Worm (Caenorhabditis elegans) whole organism, L4/young adult: Measurements from ENCODE around the gene str-2.

Experiments used
- W03F9.2 ChIP-seq: fragments of 150-350 bp; optimal IDR thresholded peaks from 2 replicates; lab custom pipeline; 2014; ENCODE audit warnings: missing biosample characterization, missing genetic modification characterization
- dao-5 ChIP-seq: sonication (generic microtip); optimal IDR thresholded peaks from 2 replicates; lab custom pipeline; 2016; ENCODE audit warnings: missing genotype, missing genetic modification characterization, moderate library complexity, missing compliant biosample characterization
- him-1 ChIP-seq: sonication (generic microtip); optimal IDR thresholded peaks from 2 replicates; lab custom pipeline; 2016; ENCODE audit warnings: missing genotype, missing genetic modification reagents, missing genetic modification characterization, missing compliant biosample characterization

Gene str-2

DNA sequence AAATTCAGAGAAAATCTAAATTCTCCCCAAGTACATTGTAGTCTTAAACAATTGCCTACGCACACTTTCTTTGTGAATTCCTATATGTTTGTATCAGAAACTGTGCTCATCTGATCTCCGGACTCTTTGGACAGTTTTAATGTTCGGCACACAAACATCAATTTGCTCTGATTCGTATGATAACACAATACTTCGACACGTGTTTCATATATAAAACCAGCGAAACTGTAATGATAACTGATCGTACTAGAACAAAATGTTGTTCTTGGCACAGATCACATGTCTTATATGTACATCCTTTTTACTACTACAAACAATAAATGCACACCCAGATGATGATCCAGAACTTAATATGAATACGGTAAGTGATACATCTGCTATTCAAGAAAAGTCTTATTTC is 32.7 kb downstream of the str-2 start, which contains the start of gene lipl-2:
Gene lipl-2 (plus strand): TSS at position 236 of the 400 bp plus-strand sequence.
- TF ChIP-seq him-1 (tag; lab: Kevin White, UChicago), result no peak
- no peak for TF ChIP-seq dao-5 (tag; lab: Kevin White, UChicago)
- no peak for TF ChIP-seq W03F9.2 (tag; lab: Kevin White, UChicago)

- TF ChIP-seq dao-5 (tag; lab: Kevin White, UChicago) (no peak), W03F9.2 (tag; lab: Kevin White, UChicago) (peak; percentile 96), him-1 (tag; lab: Kevin White, UChicago) (peak; percentile 68)
Observed at ce11 chrV:9789657-9790261, 34.3 kb downstream of the str-2 start, which contains the start of gene ztf-7. Gene ztf-7 (minus strand): TSS chrV:9789707.

- TF ChIP-seq him-1 (tag; lab: Kevin White, UChicago), result no peak
- TF ChIP-seq dao-5 (tag; lab: Kevin White, UChicago), result no peak
- TF ChIP-seq W03F9.2 (tag; lab: Kevin White, UChicago), result no peak
Observed at ce11 chrV:9786721-9787131, 37.3 kb downstream of the str-2 start, which contains the start of gene F46B6.6. Gene F46B6.6 (minus strand): TSS chrV:9786868.

DNA sequence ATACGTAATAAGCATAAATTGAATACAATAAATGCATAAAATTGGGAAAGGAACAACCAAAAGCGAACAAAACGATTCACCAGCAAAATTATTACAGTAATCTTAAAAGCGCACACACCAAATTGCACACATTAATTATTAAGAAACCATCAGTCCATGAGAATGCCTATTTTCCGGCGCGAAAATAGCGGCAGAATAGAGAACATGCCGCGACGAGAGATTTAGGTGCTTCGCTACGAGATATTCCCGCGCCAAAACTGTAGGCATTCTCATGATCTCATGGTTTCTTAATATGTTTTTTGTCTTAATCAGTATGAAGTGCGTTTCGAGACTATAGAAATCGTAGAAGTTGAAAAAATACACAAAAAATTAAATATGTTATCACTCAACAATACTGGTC is 39.8 kb downstream of the str-2 start:
- no peak for TF ChIP-seq dao-5 (tag; lab: Kevin White, UChicago)
- TF ChIP-seq him-1 (tag; lab: Kevin White, UChicago), result no peak
- TF ChIP-seq W03F9.2 (tag; lab: Kevin White, UChicago), result no peak

- TF ChIP-seq W03F9.2 (tag; lab: Kevin White, UChicago), result no peak
- TF ChIP-seq him-1 (tag; lab: Kevin White, UChicago), result no peak
- no peak for TF ChIP-seq dao-5 (tag; lab: Kevin White, UChicago)
Observed at ce11 chrV:9782969-9783368, 41.1 kb downstream of the str-2 start, which contains the start of gene F46B6.5. Gene F46B6.5 (minus strand): TSS chrV:9783069.

ce11 chrV:9782045-9782444 is 42.0 kb downstream of the str-2 start:
- no peak for TF ChIP-seq him-1 (tag; lab: Kevin White, UChicago)
- TF ChIP-seq W03F9.2 (tag; lab: Kevin White, UChicago), result no peak
- TF ChIP-seq dao-5 (tag; lab: Kevin White, UChicago), result no peak

DNA sequence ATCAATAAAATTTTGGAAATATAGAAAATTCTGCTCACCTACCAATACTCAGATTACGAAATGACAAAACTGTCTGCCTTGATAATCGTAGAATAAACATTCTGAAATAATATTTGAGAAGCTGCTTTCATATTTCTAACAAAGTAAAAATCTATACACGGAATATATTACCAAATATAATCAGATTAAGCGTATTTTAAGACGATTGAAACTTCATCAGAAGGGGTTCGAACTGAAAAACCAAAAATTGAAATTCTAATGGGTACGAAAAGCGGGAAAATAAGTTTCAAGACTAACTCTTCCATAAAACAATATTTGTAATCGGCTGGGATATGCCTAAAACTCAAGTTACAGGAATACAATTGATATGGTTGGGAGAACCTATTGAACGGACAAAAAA is 44.6 kb downstream of the str-2 start, which contains the start of gene F46B6.4:
Gene F46B6.4 (minus strand): TSS at position 101 of the 400 bp plus-strand sequence.
- TF ChIP-seq him-1 (tag; lab: Kevin White, UChicago) (no peak), W03F9.2 (tag; lab: Kevin White, UChicago) (no peak), dao-5 (tag; lab: Kevin White, UChicago) (no peak)

ce11 chrV:9777645-9778044 is 46.4 kb downstream of the str-2 start, which contains the start of gene smg-4:
Gene smg-4 (minus strand): TSS chrV:9777745.
- TF ChIP-seq dao-5 (tag; lab: Kevin White, UChicago) (no peak), W03F9.2 (tag; lab: Kevin White, UChicago) (no peak), him-1 (tag; lab: Kevin White, UChicago) (no peak)

ce11 chrV:9775734-9776133 is 48.3 kb downstream of the str-2 start, which contains the start of gene F46B6.12:
Gene F46B6.12 (minus strand): TSS chrV:9775834.
- no peak for TF ChIP-seq him-1 (tag; lab: Kevin White, UChicago)
- no peak for TF ChIP-seq dao-5 (tag; lab: Kevin White, UChicago)
